Fruit fly (Drosophila melanogaster) whole organism, embryonic: ENCODE results near the gene CG16985.

Experiments
- ATbp ChIP-seq: fragments of 200-800 bp; sonication (Bioruptor generic); optimal IDR thresholded peaks from 2 replicates; lab custom pipeline; 2017; ENCODE audit warnings: missing biosample characterization, mild to moderate bottlenecking, missing genetic modification characterization, missing genetic modification reagents
- Abd-B ChIP-seq: fragments of 200-800 bp; sonication (Bioruptor generic); optimal IDR thresholded peaks from 2 replicates; lab custom pipeline; 2018; ENCODE audit warnings: missing biosample characterization, mild to moderate bottlenecking, missing genetic modification characterization, moderate library complexity
- Adf1 ChIP-seq: fragments of 200-800 bp; sonication (Bioruptor generic); IDR thresholded peaks from 2 replicates; pipeline ENCODE4 v1.3.6; 2022; ENCODE audit warnings: missing biosample characterization, missing genetic modification characterization
- Atf-2 ChIP-seq: fragments of 200-800 bp; sonication (Bioruptor generic); optimal IDR thresholded peaks from 2 replicates; lab custom pipeline; 2016; ENCODE audit warnings: missing biosample characterization, missing genetic modification characterization
- CG10543 ChIP-seq: fragments of 200-800 bp; sonication (Bioruptor generic); optimal IDR thresholded peaks from 3 replicates; lab custom pipeline; 2017; ENCODE audit warnings: missing biosample characterization, mild to moderate bottlenecking, missing genetic modification characterization, moderate library complexity
- CG12299 ChIP-seq: fragments of 200-800 bp; sonication (Bioruptor generic); optimal IDR thresholded peaks from 2 replicates; lab custom pipeline; 2018; ENCODE audit warnings: missing biosample characterization, mild to moderate bottlenecking, missing genetic modification characterization
- CG13287 ChIP-seq: fragments of 200-800 bp; sonication (Bioruptor generic); IDR thresholded peaks from 2 replicates; pipeline ENCODE4 v1.3.6; 2022; ENCODE audit warnings: missing biosample characterization, missing genetic modification characterization; ENCODE audit not compliant: partially characterized antibody
- CG15011 ChIP-seq: fragments of 200-800 bp; sonication (Bioruptor generic); optimal IDR thresholded peaks from 3 replicates; lab custom pipeline; 2018; ENCODE audit warnings: missing biosample characterization, mild to moderate bottlenecking, missing genetic modification characterization
- CG15269 ChIP-seq: fragments of 200-800 bp; sonication (Bioruptor generic); optimal IDR thresholded peaks from 2 replicates; lab custom pipeline; 2018; ENCODE audit warnings: missing biosample characterization, mild to moderate bottlenecking, missing genetic modification characterization, moderate library complexity
- CG16815 ChIP-seq: fragments of 200-800 bp; sonication (Bioruptor generic); optimal IDR thresholded peaks from 3 replicates; lab custom pipeline; 2017; ENCODE audit warnings: missing biosample characterization, mild to moderate bottlenecking, missing genetic modification characterization
- CG17802 ChIP-seq: fragments of 200-800 bp; sonication (Bioruptor generic); optimal IDR thresholded peaks from 2 replicates; lab custom pipeline; 2018; ENCODE audit warnings: missing biosample characterization, mild to moderate bottlenecking, missing genetic modification characterization, moderate library complexity
- CG2678 ChIP-seq: fragments of 200-800 bp; sonication (Bioruptor generic); optimal IDR thresholded peaks from 3 replicates; lab custom pipeline; 2019; ENCODE audit warnings: missing biosample characterization, mild to moderate bottlenecking, missing genetic modification characterization, moderate library complexity
- CG2889 ChIP-seq: fragments of 200-800 bp; sonication (Bioruptor generic); IDR thresholded peaks from 3 replicates; pipeline ENCODE4 v1.3.6; 2022; ENCODE audit warnings: missing biosample characterization, missing genetic modification characterization
- CG31441 ChIP-seq: fragments of 200-800 bp; sonication (Bioruptor generic); IDR thresholded peaks from 2 replicates; pipeline ENCODE4 v1.3.6; 2022; ENCODE audit warnings: missing biosample characterization, missing genetic modification characterization
- CG3281 ChIP-seq: fragments of 200-800 bp; sonication (Bioruptor generic); optimal IDR thresholded peaks from 3 replicates; lab custom pipeline; 2017; ENCODE audit warnings: missing biosample characterization, mild to moderate bottlenecking, missing genetic modification characterization
- CG33213 ChIP-seq: fragments of 200-800 bp; sonication (Bioruptor generic); optimal IDR thresholded peaks from 3 replicates; lab custom pipeline; 2016; ENCODE audit warnings: missing biosample characterization, missing genetic modification characterization
- CG3726 ChIP-seq: fragments of 200-800 bp; sonication (Bioruptor generic); IDR thresholded peaks from 3 replicates; pipeline ENCODE4, ENCODE4 v1.3.6; 2022; ENCODE audit warnings: missing biosample characterization, missing genetic modification characterization
- CG6854 ChIP-seq: fragments of 200-800 bp; sonication (Bioruptor generic); optimal IDR thresholded peaks from 3 replicates; lab custom pipeline; 2017; ENCODE audit warnings: missing biosample characterization, mild to moderate bottlenecking, missing genetic modification characterization
- Chrac-16 ChIP-seq: fragments of 200-800 bp; sonication (Bioruptor generic); optimal IDR thresholded peaks from 3 replicates; lab custom pipeline; 2016; ENCODE audit warnings: missing biosample characterization, missing genetic modification characterization
- CkIIα-i1 ChIP-seq: fragments of 200-800 bp; sonication (Bioruptor generic); IDR thresholded peaks from 2 replicates; pipeline ENCODE4 v1.3.6; 2022; ENCODE audit warnings: missing biosample characterization, missing genetic modification characterization
- Dad ChIP-seq: fragments of 200-800 bp; sonication (Bioruptor generic); optimal IDR thresholded peaks from 3 replicates; lab custom pipeline; 2016; ENCODE audit warnings: missing biosample characterization, missing genetic modification characterization
- Dp ChIP-seq: fragments of 200-800 bp; sonication (Bioruptor generic); optimal IDR thresholded peaks from 2 replicates; lab custom pipeline; 2018; ENCODE audit warnings: missing biosample characterization, mild to moderate bottlenecking, missing genetic modification characterization, moderate library complexity
- Eip74EF ChIP-seq, 2 experiments: fragments of 200-800 bp in 1 of 2; fragments of >200 bp in 1 of 2; sonication (Bioruptor generic) in 1 of 2; optimal IDR thresholded peaks; 2 replicates each; lab custom pipeline; 2017 to 2019; ENCODE audit warnings: missing biosample characterization in 2 of 2, missing genetic modification characterization in 2 of 2, mild to moderate bottlenecking in 1 of 2, moderate library complexity in 1 of 2
- Elba2 ChIP-seq: fragments of 200-800 bp; sonication (Bioruptor generic); optimal IDR thresholded peaks from 3 replicates; lab custom pipeline; 2016; ENCODE audit warnings: missing biosample characterization, missing genetic modification characterization
- Fer2 ChIP-seq: fragments of 200-800 bp; sonication (Bioruptor generic); optimal IDR thresholded peaks from 2 replicates; lab custom pipeline; 2018; ENCODE audit warnings: missing biosample characterization, mild to moderate bottlenecking, missing genetic modification characterization, moderate library complexity
- Lpt ChIP-seq: fragments of >200 bp; optimal IDR thresholded peaks from 2 replicates; lab custom pipeline; 2018; ENCODE audit warnings: missing biosample characterization, missing genetic modification characterization
- NK7.1 ChIP-seq: fragments of 200-800 bp; sonication (Bioruptor generic); optimal IDR thresholded peaks from 3 replicates; lab custom pipeline; 2016; ENCODE audit warnings: missing biosample characterization, missing genetic modification characterization
- Oli ChIP-seq: fragments of 200-800 bp; sonication (Bioruptor generic); optimal IDR thresholded peaks from 2 replicates; lab custom pipeline; 2018; ENCODE audit warnings: missing biosample characterization, mild to moderate bottlenecking, missing genetic modification characterization, moderate library complexity
- Sin3A ChIP-seq: fragments of >200 bp; optimal IDR thresholded peaks from 2 replicates; lab custom pipeline; 2018
- al ChIP-seq: fragments of 200-800 bp; sonication (Bioruptor generic); IDR thresholded peaks from 2 replicates; pipeline ENCODE4 v1.3.6; 2022; ENCODE audit warnings: missing biosample characterization, missing genetic modification characterization
- ato ChIP-seq: fragments of 200-800 bp; sonication (Bioruptor generic); IDR thresholded peaks from 2 replicates; pipeline ENCODE4 v1.3.6; 2022; ENCODE audit warnings: missing biosample characterization, missing genetic modification characterization; ENCODE audit not compliant: partially characterized antibody
- bcd ChIP-seq: fragments of 200-800 bp; sonication (Bioruptor generic); optimal IDR thresholded peaks from 2 replicates; lab custom pipeline; 2017; ENCODE audit warnings: missing biosample characterization, mild to moderate bottlenecking, missing genetic modification characterization
- bigmax ChIP-seq: fragments of 200-800 bp; sonication (Bioruptor generic); optimal IDR thresholded peaks from 2 replicates; lab custom pipeline; 2018; ENCODE audit warnings: missing biosample characterization, mild to moderate bottlenecking, missing genetic modification characterization
- btn ChIP-seq: fragments of 200-800 bp; sonication (Bioruptor generic); optimal IDR thresholded peaks from 2 replicates; lab custom pipeline; 2016; ENCODE audit warnings: missing biosample characterization, missing genetic modification characterization
- cas ChIP-seq: fragments of 200-800 bp; sonication (Bioruptor generic); IDR thresholded peaks from 2 replicates; pipeline ENCODE4 v1.3.6; 2022; ENCODE audit warnings: missing biosample characterization, missing genetic modification characterization
- crol ChIP-seq: fragments of 200-800 bp; sonication (Bioruptor generic); IDR thresholded peaks from 2 replicates; pipeline ENCODE4 v1.3.6; 2022; ENCODE audit warnings: missing biosample characterization, missing genetic modification characterization
- dm ChIP-seq: fragments of 200-800 bp; sonication (Bioruptor generic); optimal IDR thresholded peaks from 3 replicates; lab custom pipeline; 2016; ENCODE audit warnings: missing biosample characterization, missing genetic modification characterization
- esg ChIP-seq: fragments of 200-800 bp; sonication (Bioruptor generic); conservative IDR thresholded peaks from 2 replicates; pipeline ENCODE4 v1.3.6; 2022; ENCODE audit warnings: missing biosample characterization, missing genetic modification characterization
- gt ChIP-seq: fragments of 200-800 bp; sonication (Bioruptor generic); IDR thresholded peaks from 2 replicates; pipeline ENCODE4 v1.3.6; 2022; ENCODE audit warnings: missing biosample characterization, missing genetic modification characterization
- hkb ChIP-seq, 2 experiments: fragments of 200-800 bp in 1 of 2; fragments of >200 bp in 1 of 2; sonication (Bioruptor generic) in 1 of 2; IDR thresholded peaks in 1 of 2; optimal IDR thresholded peaks in 1 of 2; 2 replicates each; pipeline versions ENCODE4 v1.3.6 to Lab custom; 2017 to 2022; ENCODE audit warnings: missing biosample characterization in 1 of 2, missing genetic modification characterization in 1 of 2
- mirr ChIP-seq: fragments of 200-800 bp; sonication (Bioruptor generic); optimal IDR thresholded peaks from 3 replicates; lab custom pipeline; 2018; ENCODE audit warnings: missing biosample characterization, mild to moderate bottlenecking, missing genetic modification characterization
- pho ChIP-seq: fragments of 200-800 bp; sonication (Bioruptor generic); optimal IDR thresholded peaks from 2 replicates; lab custom pipeline; 2016; ENCODE audit warnings: missing biosample characterization, missing genetic modification characterization
- ro ChIP-seq: fragments of 200-800 bp; sonication (Bioruptor generic); IDR thresholded peaks from 2 replicates; pipeline ENCODE4 v1.3.6; 2022; ENCODE audit warnings: missing biosample characterization, missing genetic modification characterization
- sens-2 ChIP-seq: fragments of 200-800 bp; sonication (Bioruptor generic); IDR thresholded peaks from 2 replicates; pipeline ENCODE4 v1.3.6; 2022; ENCODE audit warnings: missing biosample characterization, missing genetic modification characterization
- sim ChIP-seq: fragments of 200-800 bp; sonication (Bioruptor generic); IDR thresholded peaks from 2 replicates; pipeline ENCODE4 v1.3.6; 2022; ENCODE audit warnings: missing biosample characterization, missing genetic modification characterization
- tna ChIP-seq: fragments of 200-800 bp; sonication (Bioruptor generic); IDR thresholded peaks from 2 replicates; pipeline ENCODE4 v1.3.6; 2022; ENCODE audit warnings: missing biosample characterization, missing genetic modification characterization; ENCODE audit not compliant: partially characterized antibody
- trh ChIP-seq: fragments of 200-800 bp; sonication (Bioruptor generic); optimal IDR thresholded peaks from 2 replicates; lab custom pipeline; 2016; ENCODE audit warnings: missing biosample characterization, missing genetic modification characterization
- tup ChIP-seq: fragments of 200-800 bp; sonication (Bioruptor generic); optimal IDR thresholded peaks from 2 replicates; lab custom pipeline; 2016; ENCODE audit warnings: missing biosample characterization, mild to moderate bottlenecking, missing genetic modification characterization, moderate library complexity
- vnd ChIP-seq: fragments of 200-800 bp; sonication (Bioruptor generic); IDR thresholded peaks from 3 replicates; pipeline ENCODE4 v1.3.6; 2022; ENCODE audit warnings: missing biosample characterization, missing genetic modification characterization; ENCODE audit not compliant: partially characterized antibody
- wdn ChIP-seq: fragments of 200-800 bp; sonication (Bioruptor generic); IDR thresholded peaks from 2 replicates; pipeline ENCODE4 v1.3.6; 2022; ENCODE audit warnings: missing biosample characterization, missing genetic modification characterization
- zen2 ChIP-seq: fragments of 200-800 bp; sonication (Bioruptor generic); IDR thresholded peaks from 3 replicates; pipeline ENCODE4 v1.3.6; 2022; ENCODE audit warnings: missing biosample characterization, missing genetic modification characterization; ENCODE audit not compliant: partially characterized antibody

Gene CG16985

DNA sequence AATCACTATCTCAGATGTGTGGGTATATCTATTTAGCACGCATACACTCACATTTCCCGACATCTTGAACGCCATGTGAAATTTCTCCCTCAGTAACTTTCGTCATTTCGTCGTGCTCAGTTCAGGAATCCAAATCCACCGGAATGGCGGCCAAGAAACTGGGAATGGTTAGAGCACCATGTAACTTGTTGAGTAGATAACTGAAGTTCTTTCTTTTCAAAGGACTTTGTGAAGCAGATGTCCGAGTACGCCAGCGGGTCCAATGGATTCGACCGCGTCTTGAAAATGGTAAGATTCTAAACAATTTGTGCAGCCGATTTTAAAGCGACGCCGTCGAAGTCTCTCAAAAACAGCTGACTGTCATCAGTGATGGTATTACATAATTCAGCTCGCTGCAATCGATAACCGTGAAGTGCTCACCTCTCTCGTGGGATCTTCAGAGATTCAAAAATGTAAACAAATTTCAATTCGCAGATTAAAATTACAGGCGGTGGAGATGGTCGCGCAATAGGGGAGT lies at the start of gene CG16985, which contains the start of gene CG12182 (continued):
- TF ChIP-seq CG3726 (GFP tag; lab: Robert Waterston, UW): no peak
- no peak for TF ChIP-seq CG15269 (tag; lab: Kevin White, UChicago)
- peak; percentile 21 for TF ChIP-seq Sin3A
- no peak for TF ChIP-seq btn (GFP tag; lab: Kevin White, UChicago)
- TF ChIP-seq CG33213 (GFP tag; lab: Kevin White, UChicago): no peak
- no peak for TF ChIP-seq Lpt (GFP tag; lab: Kevin White, UChicago)
- TF ChIP-seq CG3281: no peak
- TF ChIP-seq al (GFP tag; lab: Robert Waterston, UW): no peak
- no peak for TF ChIP-seq gt (GFP tag; lab: Robert Waterston, UW)
- TF ChIP-seq CG12299 (tag; lab: Kevin White, UChicago): no peak
- peak; percentile 69 for TF ChIP-seq ato
- no peak for TF ChIP-seq NK7.1 (GFP tag; lab: Kevin White, UChicago)
- no peak for TF ChIP-seq CG16815 (GFP tag; lab: Kevin White, UChicago)
- no peak for TF ChIP-seq cas (GFP tag; lab: Robert Waterston, UW)
- no peak for TF ChIP-seq Adf1 (GFP tag; lab: Robert Waterston, UW)
- no peak for TF ChIP-seq Chrac-16 (GFP tag; lab: Kevin White, UChicago)
- TF ChIP-seq CkIIα-i1 (GFP tag; lab: Robert Waterston, UW): no peak
- no peak for TF ChIP-seq Atf-2 (GFP tag; lab: Kevin White, UChicago)
- no peak for TF ChIP-seq trh (GFP tag; lab: Kevin White, UChicago)
- TF ChIP-seq CG31441 (GFP tag; lab: Robert Waterston, UW): no peak
- no peak for TF ChIP-seq CG2889 (GFP tag; lab: Robert Waterston, UW)
- no peak for TF ChIP-seq CG15011 (GFP tag; lab: Kevin White, UChicago)
- TF ChIP-seq dm (GFP tag; lab: Kevin White, UChicago): no peak
- no peak for TF ChIP-seq CG2678
- TF ChIP-seq Dad (GFP tag; lab: Kevin White, UChicago): no peak
- TF ChIP-seq hkb (optimal IDR thresholded peaks at IDR 0.05; lab: Kevin White, UChicago): no peak
- no peak for TF ChIP-seq hkb (GFP tag; IDR thresholded peaks at IDR 0.05; lab: Robert Waterston, UW)
- no peak for TF ChIP-seq zen2 (GFP tag; lab: Robert Waterston, UW)
- no peak for TF ChIP-seq ro (GFP tag; lab: Robert Waterston, UW)
- TF ChIP-seq bcd (GFP tag; lab: Kevin White, UChicago): no peak
- no peak for TF ChIP-seq CG17802 (tag; lab: Kevin White, UChicago)
- TF ChIP-seq tup: no peak
- TF ChIP-seq Elba2 (GFP tag; lab: Kevin White, UChicago): no peak
- no peak for TF ChIP-seq CG10543 (GFP tag; lab: Kevin White, UChicago)
- no peak for TF ChIP-seq sim (GFP tag; lab: Robert Waterston, UW)
- no peak for TF ChIP-seq Fer2 (tag; lab: Kevin White, UChicago)
- TF ChIP-seq esg (GFP tag; lab: Robert Waterston, UW): no peak
- TF ChIP-seq vnd: 0 out of 3 replicates have a peak, but pooled peaks have one; percentile 20
- peak; percentile 46; the same call in 1 of the 2 replicates for TF ChIP-seq CG13287 (GFP tag; lab: Robert Waterston, UW)
- TF ChIP-seq CG6854 (GFP tag; lab: Kevin White, UChicago): no peak
- TF ChIP-seq Dp: peak; percentile 62
- TF ChIP-seq tna (GFP tag; lab: Robert Waterston, UW): 0 out of 2 replicates have a peak, but pooled peaks have one; percentile 7
- TF ChIP-seq mirr (GFP tag; lab: Kevin White, UChicago): no peak
- no peak for TF ChIP-seq bigmax
- TF ChIP-seq sens-2 (GFP tag; lab: Robert Waterston, UW): no peak
- no peak for TF ChIP-seq Abd-B (GFP tag; lab: Kevin White, UChicago)
- TF ChIP-seq ATbp (GFP tag; lab: Kevin White, UChicago): no peak
- no peak for TF ChIP-seq crol (GFP tag; lab: Robert Waterston, UW)
- peak; percentile 8 for TF ChIP-seq pho (GFP tag; lab: Kevin White, UChicago)
- no peak for TF ChIP-seq Eip74EF (GFP tag; optimal IDR thresholded peaks at IDR 0.05; lab: Kevin White, UChicago)
- no peak for TF ChIP-seq Oli
- no peak for TF ChIP-seq wdn
